Fruit fly (Drosophila melanogaster) ovary, adult (tissue): ENCODE results near the gene Crys.
"Not testable (repeated sequence)": the region's sequence is repeated elsewhere in the genome, so short reads cannot be mapped to it uniquely, and the experiment has no call there.

Experiments used
- CG17801 ChIP-seq: fragments of 200-800 bp; optimal IDR thresholded peaks from 2 replicates; lab custom pipeline; 2019; ENCODE audit warnings: missing biosample characterization, mild to moderate bottlenecking, missing genetic modification characterization, moderate library complexity; ENCODE audit not compliant: partially characterized antibody

Gene Crys

dm6 chr2L:11992602-11993001 lies 48.7 kb downstream of the Crys start, which contains the start of gene Ada1-2:
Gene Ada1-2 (plus strand): TSS chr2L:11992902.
- not testable (repeated sequence) for TF ChIP-seq CG17801 (GFP tag; lab: Kevin White, UChicago)

DNA sequence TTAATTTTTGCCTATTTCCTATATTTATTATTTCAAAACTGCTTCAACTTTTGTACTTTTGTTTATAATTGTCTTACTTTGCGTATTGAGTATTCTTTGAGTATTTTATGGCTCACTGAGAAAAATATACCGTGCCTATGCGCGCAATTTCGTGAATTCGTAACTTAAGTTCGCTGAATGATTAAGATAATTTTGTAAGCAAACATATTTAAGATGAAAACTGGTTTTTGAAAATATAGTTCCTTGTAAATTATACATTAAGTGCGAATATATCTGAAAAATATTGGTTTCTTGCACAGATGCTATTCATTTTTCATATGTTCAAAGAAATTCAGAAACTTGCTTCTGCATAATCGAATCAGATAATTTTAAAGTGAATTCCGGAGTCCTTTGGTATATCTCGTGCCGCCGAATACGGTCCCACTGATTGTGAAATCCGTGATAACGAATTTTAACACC lies 51.4 kb downstream of the Crys start, which contains the start of the genes CG18789 and Qtzl:
Gene CG18789 (minus strand): TSS at position 101 of the 459 bp plus-strand sequence.
Gene Qtzl (plus strand): TSS at position 409 of the 459 bp plus-strand sequence.
- TF ChIP-seq CG17801 (GFP tag; lab: Kevin White, UChicago): not testable (repeated sequence)

DNA sequence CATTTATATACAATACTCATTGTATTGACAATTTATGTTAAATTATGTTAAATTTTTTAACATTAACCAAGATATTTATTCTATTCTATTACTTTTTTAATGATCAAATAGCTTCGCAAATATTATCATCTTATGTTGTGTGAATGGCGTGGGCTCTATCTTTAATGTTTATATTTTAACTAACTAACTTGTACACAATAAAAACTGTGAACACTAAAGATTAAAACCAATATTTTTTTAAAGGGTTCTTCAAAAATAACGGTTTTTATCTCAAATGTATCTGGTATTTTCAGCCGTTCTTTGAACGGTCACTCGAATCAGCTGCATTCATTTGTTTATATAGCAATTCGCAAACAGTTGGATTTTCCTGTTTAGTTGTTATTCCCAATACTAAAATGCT lies 52.6 kb downstream of the Crys start, which contains the start of gene Ada1-1:
Gene Ada1-1 (plus strand): TSS at position 301 of the 400 bp plus-strand sequence.
- not testable (repeated sequence) for TF ChIP-seq CG17801 (GFP tag; lab: Kevin White, UChicago)
